Fruit fly (Drosophila melanogaster): ENCODE measurements around the gene mub.

The mub gene

DNA sequence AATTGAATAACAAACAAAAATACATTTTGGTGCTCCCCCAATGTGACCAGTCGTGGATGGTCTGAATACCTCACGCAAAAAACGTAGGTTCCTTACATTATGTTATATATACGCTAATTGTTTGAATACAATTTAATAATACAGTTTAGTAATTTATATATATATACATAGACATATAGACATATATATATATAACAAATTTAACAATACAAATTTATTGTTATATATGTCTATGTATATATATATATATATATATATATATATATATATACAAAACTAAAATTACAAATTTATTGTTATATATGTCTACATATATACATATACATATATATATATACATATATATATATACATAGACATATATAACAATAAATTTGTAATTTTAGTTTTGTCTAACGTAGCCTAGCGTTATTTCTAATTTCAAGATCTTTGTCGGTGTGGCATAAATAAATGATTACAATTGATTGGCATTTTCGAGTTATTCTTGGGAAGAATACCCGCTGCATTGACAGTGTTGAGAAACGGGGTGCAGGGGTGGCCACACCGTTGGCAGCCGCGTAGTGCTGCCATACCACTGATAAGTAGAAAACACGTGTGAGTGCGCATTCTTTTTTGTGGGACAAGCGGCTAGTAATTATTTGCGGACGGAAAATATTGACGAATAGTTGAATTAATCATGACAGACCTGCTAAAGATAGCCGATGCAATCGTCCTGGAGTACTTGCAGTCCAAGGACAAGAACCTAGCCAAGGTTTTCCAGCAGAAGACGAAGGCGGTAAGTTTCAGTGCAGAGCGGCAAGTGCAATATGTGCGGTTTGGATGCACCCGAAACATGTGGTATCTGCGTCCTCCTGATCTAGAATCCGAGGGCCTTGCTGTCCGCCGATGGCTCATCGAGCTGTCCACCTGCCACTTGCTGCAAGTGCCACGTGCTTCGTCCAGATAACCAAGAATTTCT is 12.1 kb upstream of the mub start, which contains the start of the genes CG7148 and Nopp140 (continued):
- TF ChIP-seq Atf3 (GFP tag; optimal IDR thresholded peaks at IDR 0.05) (peak; percentile 44), CG12236 (GFP tag; optimal IDR thresholded peaks at IDR 0.05) (no peak), trh (GFP tag; optimal IDR thresholded peaks at IDR 0.05) (peak; percentile 15), tup (GFP tag; optimal IDR thresholded peaks at IDR 0.05) (peak; percentile 35), CG9876 (GFP tag; optimal IDR thresholded peaks at IDR 0.05) (peak; percentile 57), sima (GFP tag; optimal IDR thresholded peaks at IDR 0.05) (no peak), tap (tag; optimal IDR thresholded peaks at IDR 0.05) (peak; percentile 22), chif (GFP tag; optimal IDR thresholded peaks at IDR 0.05) (peak; percentile 26 to 54), ftz-f1 (GFP tag; optimal IDR thresholded peaks at IDR 0.05) (peak; percentile 36), Dek (tag; optimal IDR thresholded peaks at IDR 0.05) (peak; percentile 46), CoRest (tag; optimal IDR thresholded peaks at IDR 0.05) (peak; percentile 61), CG8089 (GFP tag; optimal IDR thresholded peaks at IDR 0.05) (peak; percentile 67), B-H1 (GFP tag; IDR thresholded peaks at IDR 0.05) (no peak; the same call in 2 of the 3 replicates), ato (GFP tag; IDR thresholded peaks at IDR 0.05; ENCODE audit: partially characterized antibody) (no peak), H2.0 (GFP tag; IDR thresholded peaks at IDR 0.05) (peak; percentile 74), danr (GFP tag; IDR thresholded peaks at IDR 0.05) (no peak), MBD-R2 (GFP tag; IDR thresholded peaks at IDR 0.05) (peak; percentile 82), kay (GFP tag; optimal IDR thresholded peaks at IDR 0.05) (peak; percentile 1), Abd-B (GFP tag; optimal IDR thresholded peaks at IDR 0.05) (peak; percentile 46), Dll (GFP tag; IDR thresholded peaks at IDR 0.05; ENCODE audit: partially characterized antibody) (0 out of 4 replicates have a peak, but pooled peaks have one; percentile 35), fd64A (GFP tag; optimal IDR thresholded peaks at IDR 0.05) (no peak), CG32772 (GFP tag; IDR thresholded peaks at IDR 0.05) (peak; percentile 24; the same call in 1 of the 2 replicates), jing (GFP tag; optimal IDR thresholded peaks at IDR 0.05) (no peak), NC2β (GFP tag; optimal IDR thresholded peaks at IDR 0.05) (peak; percentile 37), CG5245 (GFP tag; optimal IDR thresholded peaks at IDR 0.05) (peak; percentile 69), zen (tag; optimal IDR thresholded peaks at IDR 0.05) (peak; percentile 9), cas (GFP tag; IDR thresholded peaks at IDR 0.05) (peak; percentile 75), Dip3 (GFP tag; optimal IDR thresholded peaks at IDR 0.05) (peak; percentile 63), fu2 (GFP tag; optimal IDR thresholded peaks at IDR 0.05) (peak; percentile 68), sens-2 (GFP tag; IDR thresholded peaks at IDR 0.05) (no peak), lmd (GFP tag; IDR thresholded peaks at IDR 0.05) (peak; percentile 66; the same call in 1 of the 2 replicates), D19B (GFP tag; optimal IDR thresholded peaks at IDR 0.05) (peak; percentile 33), Stat92E (GFP tag; optimal IDR thresholded peaks at IDR 0.05) (no peak), CG13123 (GFP tag; optimal IDR thresholded peaks at IDR 0.05) (peak; percentile 9), scrt (GFP tag; optimal IDR thresholded peaks at IDR 0.05) (peak; percentile 28), CG15479 (GFP tag; optimal IDR thresholded peaks at IDR 0.05) (no peak), CG18011 (GFP tag; optimal IDR thresholded peaks at IDR 0.05) (peak; percentile 34), PHDP (tag; optimal IDR thresholded peaks at IDR 0.05) (peak; percentile 72), Blimp-1 (GFP tag; optimal IDR thresholded peaks at IDR 0.05) (no peak), toy (GFP tag; IDR thresholded peaks at IDR 0.05) (no peak), Xbp1 (GFP tag; optimal IDR thresholded peaks at IDR 0.05) (peak; percentile 83), CG12219 (GFP tag; optimal IDR thresholded peaks at IDR 0.05) (peak; percentile 3), lola (GFP tag; optimal IDR thresholded peaks at IDR 0.05) (peak in 1 of 3 experiments; percentile 14), ssp (GFP tag; IDR thresholded peaks at IDR 0.05) (peak; percentile 63), Jarid2 (GFP tag; optimal IDR thresholded peaks at IDR 0.05) (no peak), Aef1 (GFP tag; IDR thresholded peaks at IDR 0.05) (peak; percentile 58), CG18476 (GFP tag; optimal IDR thresholded peaks at IDR 0.05) (no peak), CG8765 (GFP tag; IDR thresholded peaks at IDR 0.05) (peak; percentile 51; the same call in 1 of the 2 replicates)

Data from whole organism, embryonic.